Worm (Caenorhabditis elegans) whole organism, young adult: ENCODE data around the gene tag-65.

Experiments used
- C17E4.6 ChIP-seq: fragments of 200-800 bp; sonication (Bioruptor generic); IDR thresholded peaks from 2 replicates; pipeline ENCODE4 v1.3.6; 2022; ENCODE audit warnings: missing genetic modification reagents, missing genetic modification characterization, missing compliant biosample characterization
- F10E7.11 ChIP-seq: sonication (generic microtip); optimal IDR thresholded peaks from 2 replicates; lab custom pipeline; 2017; ENCODE audit warnings: mild to moderate bottlenecking, missing genetic modification characterization, moderate library complexity, missing compliant biosample characterization
- F55B11.4 ChIP-seq: sonication (generic microtip); optimal IDR thresholded peaks from 2 replicates; lab custom pipeline; 2016; ENCODE audit warnings: missing compliant biosample characterization, missing genetic modification characterization, borderline replicate concordance; ENCODE audit not compliant: insufficient read depth
- F57C9.4 ChIP-seq: sonication (generic microtip); optimal IDR thresholded peaks from 2 replicates; lab custom pipeline; 2017; ENCODE audit warnings: mild to moderate bottlenecking, missing genetic modification characterization, missing compliant biosample characterization
- K11D2.4 ChIP-seq: fragments of 200-800 bp; sonication (Bioruptor generic); IDR thresholded peaks from 2 replicates; pipeline ENCODE4 v1.3.6; 2022; ENCODE audit warnings: missing genetic modification reagents, missing genetic modification characterization, missing compliant biosample characterization
- Y53G8AR.9 ChIP-seq: fragments of 200-800 bp; sonication (Bioruptor generic); conservative IDR thresholded peaks from 2 replicates; pipeline ENCODE4 v1.3.6; 2022; ENCODE audit warnings: missing genetic modification reagents, missing genetic modification characterization, missing compliant biosample characterization
- Y79H2A.3 ChIP-seq: fragments of 200-800 bp; sonication (Bioruptor generic); conservative IDR thresholded peaks from 2 replicates; pipeline ENCODE4 v1.3.6; 2022; ENCODE audit warnings: missing genetic modification reagents, missing genetic modification characterization, missing compliant biosample characterization
- ZK185.1 ChIP-seq: sonication (generic microtip); optimal IDR thresholded peaks from 2 replicates; lab custom pipeline; 2016; ENCODE audit warnings: mild to moderate bottlenecking, missing genetic modification characterization, missing compliant biosample characterization; ENCODE audit not compliant: poor library complexity, severe bottlenecking
- akir-1 ChIP-seq: fragments of 200-800 bp; sonication (Bioruptor generic); optimal IDR thresholded peaks from 2 replicates; lab custom pipeline; 2018; ENCODE audit warnings: mild to moderate bottlenecking, missing genetic modification characterization, moderate library complexity, missing compliant biosample characterization
- ama-1 ChIP-seq, 3 experiments: fragments of 150-350 bp in 1 of 3; sonication (generic microtip) in 2 of 3; optimal IDR thresholded peaks; 2 replicates each; lab custom pipeline; 2014 to 2018; ENCODE audit warnings: missing biosample characterization in 2 of 3, missing genetic modification characterization in 2 of 3, missing genetic modification reagents in 2 of 3
- atf-7 ChIP-seq: sonication (generic microtip); optimal IDR thresholded peaks from 2 replicates; lab custom pipeline; 2017; ENCODE audit warnings: mild to moderate bottlenecking, missing genetic modification characterization, missing compliant biosample characterization
- athp-1 ChIP-seq: sonication (generic microtip); optimal IDR thresholded peaks from 2 replicates; lab custom pipeline; 2017; ENCODE audit warnings: mild to moderate bottlenecking, missing genetic modification characterization, missing compliant biosample characterization
- attf-5 ChIP-seq: fragments of 200-800 bp; sonication (Bioruptor generic); optimal IDR thresholded peaks from 2 replicates; lab custom pipeline; 2018; ENCODE audit warnings: mild to moderate bottlenecking, missing genetic modification characterization, missing compliant biosample characterization
- attf-6 ChIP-seq: fragments of 200-800 bp; sonication (Bioruptor generic); IDR thresholded peaks from 2 replicates; pipeline ENCODE4 v1.3.6; 2022; ENCODE audit warnings: missing genetic modification reagents, missing genetic modification characterization, missing compliant biosample characterization
- bed-2 ChIP-seq: fragments of 200-800 bp; sonication (Bioruptor generic); IDR thresholded peaks from 2 replicates; pipeline ENCODE4 v1.3.6; 2022; ENCODE audit warnings: missing genetic modification reagents, missing genetic modification characterization, missing compliant biosample characterization
- ccch-3 ChIP-seq: fragments of 200-800 bp; sonication (Bioruptor generic); optimal IDR thresholded peaks from 2 replicates; lab custom pipeline; 2018; ENCODE audit warnings: mild to moderate bottlenecking, missing genetic modification characterization, missing compliant biosample characterization
- cebp-1 ChIP-seq, 2 experiments: fragments of 200-800 bp in 1 of 2; sonication (Bioruptor generic) in 1 of 2; sonication (generic microtip) in 1 of 2; IDR thresholded peaks in 1 of 2; optimal IDR thresholded peaks in 1 of 2; 2 replicates each; pipeline versions ENCODE4 v1.3.6 to Lab custom; 2017 to 2022; ENCODE audit warnings: missing compliant biosample characterization in 2 of 2, missing genetic modification characterization in 2 of 2, mild to moderate bottlenecking in 1 of 2, missing genetic modification reagents in 1 of 2, moderate library complexity in 1 of 2
- cebp-2 ChIP-seq: fragments of 200-800 bp; sonication (Bioruptor generic); IDR thresholded peaks from 2 replicates; pipeline ENCODE4 v1.3.6; 2022; ENCODE audit warnings: missing genetic modification characterization, missing compliant biosample characterization
- ceh-100 ChIP-seq: fragments of 200-800 bp; sonication (Bioruptor generic); IDR thresholded peaks from 2 replicates; pipeline ENCODE4 v1.3.6; 2022; ENCODE audit warnings: missing genetic modification reagents, missing genetic modification characterization, missing compliant biosample characterization
- ceh-58 ChIP-seq: fragments of 200-800 bp; sonication (Bioruptor generic); IDR thresholded peaks from 2 replicates; pipeline ENCODE4 v1.3.6; 2022; ENCODE audit warnings: missing genetic modification characterization, missing compliant biosample characterization
- dpff-1 ChIP-seq: sonication (generic microtip); optimal IDR thresholded peaks from 2 replicates; lab custom pipeline; 2017; ENCODE audit warnings: mild to moderate bottlenecking, missing genetic modification characterization, missing compliant biosample characterization
- egl-18 ChIP-seq: fragments of 200-800 bp; sonication (Bioruptor generic); IDR thresholded peaks from 2 replicates; pipeline ENCODE4 v1.3.6; 2022; ENCODE audit warnings: missing genetic modification reagents, missing genetic modification characterization, missing compliant biosample characterization
- gei-17 ChIP-seq: fragments of 200-800 bp; sonication (Bioruptor generic); optimal IDR thresholded peaks from 2 replicates; lab custom pipeline; 2018; ENCODE audit warnings: mild to moderate bottlenecking, missing genetic modification characterization, missing compliant biosample characterization
- him-1 ChIP-seq: sonication (generic microtip); optimal IDR thresholded peaks from 2 replicates; lab custom pipeline; 2016; ENCODE audit warnings: missing genotype, missing genetic modification reagents, missing genetic modification characterization, missing compliant biosample characterization
- hsf-1 ChIP-seq: fragments of 200-800 bp; sonication (Bioruptor generic); IDR thresholded peaks from 2 replicates; pipeline ENCODE4 v1.3.6; 2022; ENCODE audit warnings: missing genetic modification reagents, missing genetic modification characterization, missing compliant biosample characterization
- let-526 ChIP-seq: fragments of 200-800 bp; sonication (Bioruptor generic); IDR thresholded peaks from 2 replicates; pipeline ENCODE4 v1.3.6; 2022; ENCODE audit warnings: missing genetic modification reagents, missing genetic modification characterization, missing compliant biosample characterization
- lin-26 ChIP-seq: fragments of 200-800 bp; sonication (Bioruptor generic); IDR thresholded peaks from 2 replicates; pipeline ENCODE4 v1.3.6; 2022; ENCODE audit warnings: missing genetic modification reagents, missing genetic modification characterization, missing compliant biosample characterization
- lin-35 ChIP-seq, 3 experiments: fragments of 150-350 bp in 2 of 3; sonication (generic microtip) in 1 of 3; optimal IDR thresholded peaks; 2 replicates each; lab custom pipeline; 2014 to 2018; ENCODE audit warnings: missing biosample characterization in 3 of 3, missing genetic modification characterization in 3 of 3, missing genetic modification reagents in 3 of 3
- lin-40 ChIP-seq: sonication (generic microtip); optimal IDR thresholded peaks from 2 replicates; lab custom pipeline; 2016; ENCODE audit warnings: missing genetic modification characterization, mild to moderate bottlenecking, missing compliant biosample characterization, missing genotype, missing genetic modification reagents
- madf-3 ChIP-seq: fragments of 200-800 bp; sonication (Bioruptor generic); IDR thresholded peaks from 2 replicates; pipeline ENCODE4 v1.3.6; 2022; ENCODE audit warnings: missing genetic modification reagents, missing genetic modification characterization, missing compliant biosample characterization
- mcd-1 ChIP-seq: fragments of 200-800 bp; sonication (Bioruptor generic); IDR thresholded peaks from 2 replicates; pipeline ENCODE4 v1.3.6; 2022; ENCODE audit warnings: missing genetic modification reagents, missing genetic modification characterization, missing compliant biosample characterization
- nfya-1 ChIP-seq: sonication (generic microtip); optimal IDR thresholded peaks from 2 replicates; lab custom pipeline; 2017; ENCODE audit warnings: antibody characterized with exemption, missing compliant biosample characterization, missing genetic modification characterization, borderline replicate concordance; ENCODE audit not compliant: insufficient read depth
- nfyb-1 ChIP-seq: fragments of 200-800 bp; sonication (Bioruptor generic); IDR thresholded peaks from 2 replicates; pipeline ENCODE4 v1.3.6; 2022; ENCODE audit warnings: missing genetic modification reagents, missing genetic modification characterization, missing compliant biosample characterization
- nhr-80 ChIP-seq: sonication (generic microtip); optimal IDR thresholded peaks from 2 replicates; lab custom pipeline; 2016; ENCODE audit warnings: missing genetic modification characterization, missing compliant biosample characterization
- rec-8 ChIP-seq, 2 experiments: sonication (generic microtip); optimal IDR thresholded peaks; 2 replicates each; lab custom pipeline; 2016; ENCODE audit warnings: mild to moderate bottlenecking in 2 of 2, missing genetic modification characterization in 2 of 2, missing genetic modification reagents in 2 of 2, missing genotype in 2 of 2, missing biosample characterization in 1 of 2, missing compliant biosample characterization in 1 of 2, moderate library complexity in 1 of 2
- snpc-1.1 ChIP-seq: sonication (generic microtip); optimal IDR thresholded peaks from 2 replicates; lab custom pipeline; 2017; ENCODE audit warnings: missing genetic modification characterization, mild to moderate bottlenecking, missing compliant biosample characterization, antibody characterized with exemption, moderate library complexity, missing genotype, missing genetic modification reagents; ENCODE audit not compliant: insufficient read depth
- snpc-1.3 ChIP-seq: sonication (generic microtip); optimal IDR thresholded peaks from 2 replicates; lab custom pipeline; 2017; ENCODE audit warnings: missing genetic modification characterization, mild to moderate bottlenecking, missing compliant biosample characterization, antibody characterized with exemption, moderate library complexity, missing genotype, missing genetic modification reagents; ENCODE audit not compliant: insufficient read depth
- tlf-1 ChIP-seq: fragments of 200-800 bp; sonication (Bioruptor generic); optimal IDR thresholded peaks from 2 replicates; lab custom pipeline; 2018; ENCODE audit warnings: mild to moderate bottlenecking, missing genetic modification characterization, missing compliant biosample characterization
- unc-130 ChIP-seq: sonication (generic microtip); optimal IDR thresholded peaks from 2 replicates; lab custom pipeline; 2016; ENCODE audit warnings: missing genetic modification reagents, missing genetic modification characterization, missing compliant biosample characterization
- zfh-2 ChIP-seq: fragments of 200-800 bp; sonication (Bioruptor generic); conservative IDR thresholded peaks from 2 replicates; pipeline ENCODE4 v1.3.6; 2022; ENCODE audit warnings: missing genetic modification reagents, missing genetic modification characterization, missing compliant biosample characterization
- zim-3 ChIP-seq: sonication (generic microtip); optimal IDR thresholded peaks from 2 replicates; lab custom pipeline; 2017; ENCODE audit warnings: mild to moderate bottlenecking, missing genetic modification characterization, moderate library complexity, missing compliant biosample characterization
- ztf-26 ChIP-seq: sonication (generic microtip); optimal IDR thresholded peaks from 2 replicates; lab custom pipeline; 2017; ENCODE audit warnings: missing genetic modification characterization, missing compliant biosample characterization
- ztf-28 ChIP-seq: fragments of 200-800 bp; sonication (Bioruptor generic); IDR thresholded peaks from 2 replicates; pipeline ENCODE4 v1.3.6; 2022; ENCODE audit warnings: missing genetic modification reagents, missing genetic modification characterization, missing compliant biosample characterization
- ztf-3 ChIP-seq: fragments of 200-800 bp; sonication (Bioruptor generic); optimal IDR thresholded peaks from 2 replicates; lab custom pipeline; 2018; ENCODE audit warnings: mild to moderate bottlenecking, missing genetic modification characterization, missing compliant biosample characterization

tag-65 gene

ce11 chrV:13655202-13655764 is 23.1 kb downstream of the tag-65 start (continued):
- TF ChIP-seq ZK185.1 (tag; lab: Kevin White, UChicago) (no peak), let-526 (GFP tag; lab: Robert Waterston, UW) (0 out of 2 replicates have a peak, but pooled peaks have one; percentile 9), attf-5 (GFP tag; lab: Kevin White, UChicago) (peak; percentile 6), egl-18 (GFP tag; lab: Robert Waterston, UW) (no peak), lin-35 (GFP tag; optimal IDR thresholded peaks at IDR 0.05; lab: Kevin White, UChicago) (peak in 1 of 3 experiments; percentile 61), Y79H2A.3 (0 out of 2 replicates have a peak, but pooled peaks have one; percentile 27), ceh-58 (0 out of 2 replicates have a peak, but pooled peaks have one; percentile 77), mcd-1 (GFP tag; lab: Robert Waterston, UW) (peak; percentile 60)

DNA sequence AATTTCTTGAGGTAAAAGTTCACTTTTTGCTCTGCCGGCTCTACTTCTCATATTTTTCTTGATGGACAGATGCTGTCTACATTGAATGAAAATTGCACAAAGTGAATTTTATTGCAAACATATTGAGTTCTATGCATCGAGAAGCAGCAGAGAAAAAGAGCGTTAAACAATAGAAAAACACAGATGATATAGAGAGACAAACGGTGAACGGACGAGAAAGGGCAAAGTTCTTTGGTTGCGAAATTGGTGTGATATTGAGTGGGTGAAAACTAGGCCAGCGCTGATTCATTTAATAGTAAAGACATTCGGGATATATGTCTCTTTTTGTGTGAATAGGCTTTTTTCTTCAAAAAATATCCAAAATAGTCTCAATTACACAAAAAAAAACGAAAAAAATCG is 24.0 kb downstream of the tag-65 start:
- no peak for TF ChIP-seq snpc-1.3 (tag; lab: Kevin White, UChicago)
- TF ChIP-seq him-1 (tag; lab: Kevin White, UChicago) = no peak
- TF ChIP-seq dpff-1 (tag; lab: Kevin White, UChicago) = no peak
- no peak for TF ChIP-seq bed-2 (GFP tag; lab: Robert Waterston, UW)
- no peak for TF ChIP-seq tlf-1 (GFP tag; lab: Kevin White, UChicago)
- no peak for TF ChIP-seq ztf-3 (GFP tag; lab: Kevin White, UChicago)
- TF ChIP-seq ama-1 (optimal IDR thresholded peaks at IDR 0.05; lab: Kevin White, UChicago) = no peak
- TF ChIP-seq ama-1 (GFP tag; optimal IDR thresholded peaks at IDR 0.05; lab: Kevin White, UChicago) = no peak
- TF ChIP-seq F57C9.4 (tag; lab: Kevin White, UChicago) = no peak
- no peak for TF ChIP-seq rec-8 (tag; optimal IDR thresholded peaks at IDR 0.05; lab: Kevin White, UChicago)
- no peak for TF ChIP-seq atf-7 (tag; lab: Kevin White, UChicago)
- 0 out of 2 replicates have a peak, but pooled peaks have one; percentile 71 for TF ChIP-seq madf-3 (GFP tag; lab: Robert Waterston, UW)
- TF ChIP-seq ztf-26 (tag; lab: Kevin White, UChicago) = no peak
- no peak for TF ChIP-seq zfh-2 (GFP tag; lab: Robert Waterston, UW)
- TF ChIP-seq K11D2.4 (GFP tag; lab: Robert Waterston, UW) = 0 out of 2 replicates have a peak, but pooled peaks have one; percentile 29
- TF ChIP-seq cebp-1 (GFP tag; IDR thresholded peaks at IDR 0.05; lab: Robert Waterston, UW) = peak; percentile 67
- TF ChIP-seq cebp-1 (tag; optimal IDR thresholded peaks at IDR 0.05; lab: Kevin White, UChicago) = peak; percentile 76
- no peak for TF ChIP-seq let-526 (GFP tag; lab: Robert Waterston, UW)
- TF ChIP-seq zim-3 (tag; lab: Kevin White, UChicago) = no peak
- no peak for TF ChIP-seq athp-1 (tag; lab: Kevin White, UChicago)
- TF ChIP-seq Y53G8AR.9 (GFP tag; lab: Robert Waterston, UW) = 0 out of 2 replicates have a peak, but pooled peaks have one; percentile 20
- no peak for TF ChIP-seq C17E4.6 (GFP tag; lab: Robert Waterston, UW)
- peak; percentile 14 for TF ChIP-seq snpc-1.1 (tag; lab: Kevin White, UChicago)
- TF ChIP-seq hsf-1 (GFP tag; lab: Robert Waterston, UW) = no peak
- TF ChIP-seq nfya-1 = no peak
- peak; percentile 8 for TF ChIP-seq nhr-80 (tag; lab: Kevin White, UChicago)
- no peak for TF ChIP-seq ztf-28
- no peak for TF ChIP-seq lin-40 (tag; lab: Kevin White, UChicago)
- 0 out of 2 replicates have a peak, but pooled peaks have one; percentile 23 for TF ChIP-seq nfyb-1 (GFP tag; lab: Robert Waterston, UW)
- no peak for TF ChIP-seq ceh-100
- TF ChIP-seq F55B11.4 (tag; lab: Kevin White, UChicago) = no peak
- TF ChIP-seq lin-26 (GFP tag; lab: Robert Waterston, UW) = no peak
- no peak for TF ChIP-seq ccch-3
- no peak for TF ChIP-seq F10E7.11
- TF ChIP-seq unc-130 (GFP tag; lab: Kevin White, UChicago) = no peak
- TF ChIP-seq akir-1 (GFP tag; lab: Kevin White, UChicago) = no peak
- TF ChIP-seq gei-17 (GFP tag; lab: Kevin White, UChicago) = no peak
- TF ChIP-seq attf-6 = no peak
- no peak for TF ChIP-seq cebp-2 (GFP tag; lab: Robert Waterston, UW)
